Worm (Caenorhabditis elegans) whole organism, early embryonic: Measurements from ENCODE around the gene hint-3.

ENCODE experiments used
- B0310.2 ChIP-seq: sonication (generic microtip); optimal IDR thresholded peaks from 2 replicates; lab custom pipeline; 2016; ENCODE audit warnings: mild to moderate bottlenecking, missing genetic modification characterization, missing compliant biosample characterization
- aly-1 ChIP-seq: sonication (generic microtip); optimal IDR thresholded peaks from 2 replicates; lab custom pipeline; 2016; ENCODE audit warnings: missing genetic modification characterization, missing compliant biosample characterization
- ama-1 ChIP-seq: fragments of 150-350 bp; optimal IDR thresholded peaks from 2 replicates; lab custom pipeline; 2014
- ets-7 ChIP-seq: sonication (generic microtip); optimal IDR thresholded peaks from 2 replicates; lab custom pipeline; 2016; ENCODE audit warnings: missing genotype, missing genetic modification characterization, missing compliant biosample characterization
- flt-1 ChIP-seq: fragments of 200-800 bp; sonication (Bioruptor generic); IDR thresholded peaks from 2 replicates; pipeline ENCODE4 v1.3.6; 2022; ENCODE audit warnings: missing genetic modification characterization, missing compliant biosample characterization
- hmg-4 ChIP-seq: fragments of 200-800 bp; sonication (Bioruptor generic); optimal IDR thresholded peaks from 2 replicates; lab custom pipeline; 2018; ENCODE audit warnings: mild to moderate bottlenecking, missing genetic modification characterization, missing compliant biosample characterization
- sea-1 ChIP-seq: fragments of 200-800 bp; sonication (Bioruptor generic); conservative IDR thresholded peaks from 2 replicates; pipeline ENCODE4 v1.3.6; 2022; ENCODE audit warnings: missing genetic modification characterization, missing compliant biosample characterization
- tbx-11 ChIP-seq: fragments of 200-800 bp; sonication (Bioruptor generic); IDR thresholded peaks from 2 replicates; pipeline ENCODE4 v1.3.6; 2022; ENCODE audit warnings: missing genetic modification characterization, missing compliant biosample characterization
- tra-4 ChIP-seq: sonication (generic microtip); optimal IDR thresholded peaks from 2 replicates; lab custom pipeline; 2017; ENCODE audit warnings: missing genetic modification characterization, missing compliant biosample characterization

- TF ChIP-seq ets-7 (tag; lab: Kevin White, UChicago) (no peak), sea-1 (GFP tag; lab: Robert Waterston, UW) (no peak), B0310.2 (tag; lab: Kevin White, UChicago) (no peak), ama-1 (lab: Kevin White, UChicago) (no peak), tbx-11 (no peak), flt-1 (no peak), aly-1 (tag; lab: Kevin White, UChicago) (no peak), hmg-4 (GFP tag; lab: Kevin White, UChicago) (no peak), tra-4 (tag; lab: Kevin White, UChicago) (no peak)
Observed at ce11 chrV:7755991-7756390, 4.3 kb upstream of the hint-3 start.
